Comparison of ENCODE assay signal across 1 fruit fly cellular context in the genomic region with DNA sequence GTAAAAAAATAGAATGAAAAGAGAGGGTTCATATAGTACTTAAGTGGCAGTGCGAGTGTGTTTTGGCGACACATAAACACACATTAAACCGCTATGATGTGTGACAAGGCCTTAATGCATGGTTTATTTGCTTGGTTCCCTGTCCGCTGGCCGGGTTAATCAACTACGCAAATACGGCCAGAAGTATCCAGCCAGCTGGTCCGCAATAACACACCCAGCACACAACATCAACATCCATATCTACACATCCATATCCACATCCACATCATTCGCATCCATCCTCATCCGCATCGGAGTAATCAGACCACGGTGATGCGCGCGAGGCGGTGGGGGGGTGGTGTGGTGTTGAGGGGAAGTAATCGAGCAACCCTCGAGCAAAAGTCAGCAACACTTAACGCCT.
TF ChIP-seq lines count a peak whose summit lies in the region.

No protein-coding gene starts in this region.

TF ChIP-seq in whole organism, prepupa, 60 proteins besides CTCF, POLR2A, EP300 and RAD21 (continued from another document):
- TF ChIP-seq Hr38 (GFP tag; optimal IDR thresholded peaks at IDR 0.05; lab: Kevin White, UChicago) (no peak), esn (GFP tag; optimal IDR thresholded peaks at IDR 0.05; lab: Kevin White, UChicago) (no peak)
